Worm (Caenorhabditis elegans): ENCODE measurements around the gene C17C3.15.
"Not testable (repeated sequence)": the region's sequence is repeated elsewhere in the genome, so short reads cannot be mapped to it uniquely, and the experiment has no call there.

Gene C17C3.15

ce11 chrII:5531855-5532328 lies 38.6 kb upstream of the C17C3.15 start, which contains the start of gene C17C3.9:
C17C3.9 (minus strand) TSS chrII:5532278.
- no peak for TF ChIP-seq spr-3 (GFP tag; optimal IDR thresholded peaks at IDR 0.05)
- peak in 1 of 2 experiments; percentile 91 for TF ChIP-seq unc-62 (GFP tag; optimal IDR thresholded peaks at IDR 0.05 in 1 of 2)
- no peak for TF ChIP-seq unc-62 (tag; optimal IDR thresholded peaks at IDR 0.05)

ce11 chrII:5533642-5534041 lies 36.8 kb upstream of the C17C3.15 start, which contains the start of gene hlh-26:
hlh-26 (minus strand) TSS chrII:5533742.
- no peak for TF ChIP-seq snpc-1.2 (GFP tag; IDR thresholded peaks at IDR 0.05)
- no peak for TF ChIP-seq zag-1 (tag; optimal IDR thresholded peaks at IDR 0.05)
- TF ChIP-seq nhr-6 (tag; optimal IDR thresholded peaks at IDR 0.05), result no peak
- TF ChIP-seq pqm-1 (tag; optimal IDR thresholded peaks at IDR 0.05), result no peak
- no peak for TF ChIP-seq aha-1 (tag)
- TF ChIP-seq ZK337.2 (GFP tag; IDR thresholded peaks at IDR 0.05), result no peak
- no peak for TF ChIP-seq nhr-11 (tag; optimal IDR thresholded peaks at IDR 0.05)
- TF ChIP-seq F37D6.2 (tag; optimal IDR thresholded peaks at IDR 0.05), result no peak
- no peak for TF ChIP-seq rbr-2 (tag; optimal IDR thresholded peaks at IDR 0.05)
- no peak for TF ChIP-seq zfp-2 (tag; optimal IDR thresholded peaks at IDR 0.05)
- TF ChIP-seq cey-2 (tag; optimal IDR thresholded peaks at IDR 0.05; ENCODE audit: borderline replicate concordance, insufficient read depth), result no peak
- TF ChIP-seq ztf-7 (tag; optimal IDR thresholded peaks at IDR 0.05), result no peak

ce11 chrII:5534939-5535338 lies 35.5 kb upstream of the C17C3.15 start, which contains the start of gene hlh-25:
hlh-25 (plus strand) TSS chrII:5535239.
- TF ChIP-seq vab-7 (GFP tag; IDR thresholded peaks at IDR 0.05); ztf-7 (tag; optimal IDR thresholded peaks at IDR 0.05); F37D6.2 (tag; optimal IDR thresholded peaks at IDR 0.05): not testable (repeated sequence)

ce11 chrII:5537078-5537477 lies 33.4 kb upstream of the C17C3.15 start:
- TF ChIP-seq set-16 (GFP tag; IDR thresholded peaks at IDR 0.05), result no peak
- no peak for TF ChIP-seq egl-27 (tag; optimal IDR thresholded peaks at IDR 0.05)
- TF ChIP-seq nhr-237 (tag; optimal IDR thresholded peaks at IDR 0.05), result no peak
- no peak for TF ChIP-seq lir-3 (tag; optimal IDR thresholded peaks at IDR 0.05)
- peak; percentile 65 for TF ChIP-seq spr-1 (tag; optimal IDR thresholded peaks at IDR 0.05)
- no peak for TF ChIP-seq ceh-20 (GFP tag; IDR thresholded peaks at IDR 0.05)
- TF ChIP-seq egl-43 (GFP tag; IDR thresholded peaks at IDR 0.05), result no peak
- no peak for TF ChIP-seq Y48G9A.11 (GFP tag; IDR thresholded peaks at IDR 0.05)
- no peak for TF ChIP-seq hif-1 (tag; optimal IDR thresholded peaks at IDR 0.05)
- peak; percentile 61 for TF ChIP-seq T20F7.1 (GFP tag; optimal IDR thresholded peaks at IDR 0.05)
- TF ChIP-seq nhr-28 (tag; optimal IDR thresholded peaks at IDR 0.05), result no peak
- no peak for TF ChIP-seq daf-8 (GFP tag; IDR thresholded peaks at IDR 0.05)

ce11 chrII:5537524-5537923 lies 32.9 kb upstream of the C17C3.15 start, which contains the start of gene C17C3.11:
C17C3.11 (plus strand) TSS chrII:5537824.
- TF ChIP-seq attf-4 (tag; optimal IDR thresholded peaks at IDR 0.05), result no peak
- no peak for TF ChIP-seq nhr-10 (tag; optimal IDR thresholded peaks at IDR 0.05)
- TF ChIP-seq rbr-2 (tag; optimal IDR thresholded peaks at IDR 0.05), result no peak
- TF ChIP-seq Y105C5A.15 (GFP tag; IDR thresholded peaks at IDR 0.05), result no peak
- no peak for TF ChIP-seq daf-8 (GFP tag; IDR thresholded peaks at IDR 0.05)
- TF ChIP-seq gei-8 (GFP tag; optimal IDR thresholded peaks at IDR 0.05), result no peak
- no peak for TF ChIP-seq F26F4.8 (GFP tag; conservative IDR thresholded peaks at IDR 0.05)
- TF ChIP-seq lir-3 (tag; optimal IDR thresholded peaks at IDR 0.05), result no peak
- no peak for TF ChIP-seq T20F7.1 (GFP tag; optimal IDR thresholded peaks at IDR 0.05)
- no peak for TF ChIP-seq ceh-32 (tag; optimal IDR thresholded peaks at IDR 0.05; ENCODE audit: poor library complexity)
- no peak for TF ChIP-seq Y48G9A.11 (GFP tag; IDR thresholded peaks at IDR 0.05)
- no peak for TF ChIP-seq dmd-9 (GFP tag; IDR thresholded peaks at IDR 0.05)
- TF ChIP-seq ztf-7 (tag; optimal IDR thresholded peaks at IDR 0.05), result no peak
